Worm (Caenorhabditis elegans): ENCODE data around the gene R09E12.9.

DNA sequence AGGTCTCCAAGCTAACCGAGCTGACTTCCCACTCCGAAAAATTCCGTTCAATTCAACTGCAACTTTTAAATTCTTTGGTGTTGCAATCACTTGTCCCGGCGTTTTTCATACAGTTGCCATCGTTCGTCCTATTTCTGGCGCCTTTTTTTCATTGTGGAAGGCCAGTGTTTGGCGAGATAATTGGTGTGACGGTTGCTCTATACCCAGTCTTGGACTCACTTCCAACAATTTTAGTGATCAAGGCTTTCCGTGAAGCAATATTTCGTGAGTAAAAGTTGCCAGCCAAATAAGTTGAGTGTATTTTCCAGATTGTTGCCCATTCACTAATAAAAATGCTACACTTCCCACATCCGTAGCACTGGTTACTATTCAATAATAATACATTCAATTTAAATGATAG is 5.2 kb upstream of the R09E12.9 start:
- no peak for TF ChIP-seq hlh-6 (tag; optimal IDR thresholded peaks at IDR 0.05)
- no peak for TF ChIP-seq nhr-232 (tag; optimal IDR thresholded peaks at IDR 0.05)
- TF ChIP-seq ceh-14 (tag; optimal IDR thresholded peaks at IDR 0.05), result no peak
- no peak for TF ChIP-seq C38D4.7 (GFP tag; optimal IDR thresholded peaks at IDR 0.05)
- no peak for TF ChIP-seq ceh-48 (tag; optimal IDR thresholded peaks at IDR 0.05)
- no peak for TF ChIP-seq Y22D7AL.16 (tag; optimal IDR thresholded peaks at IDR 0.05)
- TF ChIP-seq ceh-19 (GFP tag; optimal IDR thresholded peaks at IDR 0.05), result no peak
- TF ChIP-seq ceh-31 (tag; optimal IDR thresholded peaks at IDR 0.05), result no peak
- no peak for TF ChIP-seq ama-1 (optimal IDR thresholded peaks at IDR 0.05)

Measured in whole organism, late embryonic.